Fruit fly (Drosophila melanogaster) whole organism, prepupa: ENCODE measurements around the gene Dyrk2.

Source experiments
- Blimp-1 ChIP-seq: fragments of 200-800 bp; sonication (Bioruptor generic); optimal IDR thresholded peaks from 3 replicates; lab custom pipeline; 2017; ENCODE audit warnings: missing biosample characterization, missing genetic modification characterization, mild to moderate bottlenecking, moderate library complexity, missing genetic modification reagents
- CG11294 ChIP-seq: fragments of 200-800 bp; sonication (Bioruptor generic); IDR thresholded peaks from 2 replicates; pipeline ENCODE4 v1.3.6; 2022; ENCODE audit warnings: missing biosample characterization, missing genetic modification characterization
- CG1621 ChIP-seq: fragments of 200-800 bp; sonication (Bioruptor generic); optimal IDR thresholded peaks from 3 replicates; lab custom pipeline; 2018; ENCODE audit warnings: missing biosample characterization, mild to moderate bottlenecking, missing genetic modification characterization
- CG16779 ChIP-seq: fragments of 200-800 bp; sonication (Bioruptor generic); optimal IDR thresholded peaks from 3 replicates; lab custom pipeline; 2017; ENCODE audit warnings: missing biosample characterization, mild to moderate bottlenecking, missing genetic modification characterization
- CG3032 ChIP-seq: fragments of 200-800 bp; optimal IDR thresholded peaks from 2 replicates; lab custom pipeline; 2019; ENCODE audit warnings: missing biosample characterization, mild to moderate bottlenecking, missing genetic modification characterization, moderate library complexity
- CG31627 ChIP-seq: fragments of 200-800 bp; sonication (Bioruptor generic); optimal IDR thresholded peaks from 3 replicates; lab custom pipeline; 2016; ENCODE audit warnings: missing biosample characterization, missing genetic modification characterization
- CG4318 ChIP-seq: fragments of 200-800 bp; sonication (Bioruptor generic); optimal IDR thresholded peaks from 3 replicates; lab custom pipeline; 2017; ENCODE audit warnings: missing biosample characterization, mild to moderate bottlenecking, missing genetic modification characterization
- CG6792 ChIP-seq: fragments of 200-800 bp; sonication (Bioruptor generic); optimal IDR thresholded peaks from 3 replicates; lab custom pipeline; 2016; ENCODE audit warnings: missing biosample characterization, missing genetic modification characterization
- Hr4 ChIP-seq: fragments of 200-800 bp; sonication (Bioruptor generic); optimal IDR thresholded peaks from 3 replicates; lab custom pipeline; 2016; ENCODE audit warnings: missing biosample characterization, missing genetic modification characterization
- Sox15 ChIP-seq: fragments of 200-800 bp; sonication (Bioruptor generic); optimal IDR thresholded peaks from 3 replicates; lab custom pipeline; 2016; ENCODE audit warnings: missing biosample characterization, missing genetic modification characterization
- esn ChIP-seq: fragments of 200-800 bp; sonication (Bioruptor generic); optimal IDR thresholded peaks from 2 replicates; lab custom pipeline; 2016; ENCODE audit warnings: missing biosample characterization, mild to moderate bottlenecking, missing genetic modification characterization, moderate library complexity
- lz ChIP-seq: fragments of 200-800 bp; sonication (Bioruptor generic); optimal IDR thresholded peaks from 3 replicates; lab custom pipeline; 2016; ENCODE audit warnings: missing biosample characterization, missing genetic modification characterization
- ss ChIP-seq, 2 experiments: fragments of 200-800 bp; sonication (Bioruptor generic); optimal IDR thresholded peaks; 2 replicates in 1 of 2; 3 replicates in 1 of 2; lab custom pipeline; 2017 to 2018; ENCODE audit warnings: mild to moderate bottlenecking in 2 of 2, missing biosample characterization in 2 of 2, missing genetic modification characterization in 2 of 2, moderate library complexity in 1 of 2

DNA sequence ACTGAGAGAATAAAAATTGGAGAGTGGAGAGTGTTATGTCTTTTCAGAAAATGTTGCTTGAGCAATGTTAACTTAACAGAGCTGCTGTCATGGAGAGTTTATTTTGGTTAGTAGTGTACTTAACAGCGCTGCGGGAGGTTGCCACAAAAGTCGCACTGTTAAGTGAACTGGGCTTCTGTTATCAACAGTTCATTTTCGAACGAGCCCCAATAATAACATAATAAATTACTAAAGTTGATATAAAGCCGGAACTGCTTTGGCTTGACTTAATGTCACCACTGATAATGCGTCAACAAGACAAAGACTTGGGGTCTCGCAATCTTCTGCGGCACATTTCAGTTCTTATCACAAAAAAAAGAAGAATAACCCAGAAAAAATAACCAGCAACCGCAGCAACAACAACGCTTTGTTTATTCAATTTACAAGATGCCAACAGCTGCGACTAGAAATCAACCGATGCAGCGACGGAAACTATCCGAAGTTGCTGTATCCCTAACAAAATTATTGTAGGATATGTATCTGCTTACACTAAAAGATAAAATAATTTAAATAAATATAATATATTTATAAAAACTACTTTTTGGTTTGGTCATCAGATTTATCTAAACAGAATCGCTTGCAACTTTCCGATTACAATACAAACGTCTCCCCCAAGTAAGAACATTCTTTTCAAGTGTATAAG is 842 bp upstream of the Dyrk2 start:
- TF ChIP-seq Blimp-1 (GFP tag; lab: Kevin White, UChicago) (no peak), ss (GFP tag; optimal IDR thresholded peaks at IDR 0.05; lab: Kevin White, UChicago) (no peak), CG31627 (GFP tag; lab: Kevin White, UChicago) (no peak), CG3032 (tag; lab: Kevin White, UChicago) (no peak), Hr4 (peak; percentile 21), CG6792 (GFP tag; lab: Kevin White, UChicago) (no peak), Sox15 (GFP tag; lab: Kevin White, UChicago) (no peak), CG11294 (GFP tag; lab: Robert Waterston, UW) (no peak), CG1621 (tag; lab: Kevin White, UChicago) (no peak), lz (no peak), CG4318 (GFP tag; lab: Kevin White, UChicago) (no peak), CG16779 (tag; lab: Kevin White, UChicago) (no peak), esn (GFP tag; lab: Kevin White, UChicago) (no peak)
